Worm (Caenorhabditis elegans) whole organism, L1 larva: Measurements from ENCODE around the gene cysl-3.

Source experiments
- alr-1 ChIP-seq: fragments of 200-800 bp; sonication (Bioruptor generic); optimal IDR thresholded peaks from 2 replicates; lab custom pipeline; 2018; ENCODE audit warnings: borderline replicate concordance, mild to moderate bottlenecking, missing genetic modification characterization, missing compliant biosample characterization
- egl-13 ChIP-seq: sonication (generic microtip); optimal IDR thresholded peaks from 2 replicates; lab custom pipeline; 2016; ENCODE audit warnings: missing genotype, missing genetic modification reagents, missing genetic modification characterization, missing compliant biosample characterization
- lin-35 ChIP-seq, 2 experiments: fragments of 150-350 bp; optimal IDR thresholded peaks; 2 replicates each; lab custom pipeline; 2014; ENCODE audit warnings: missing biosample characterization in 2 of 2, missing genetic modification characterization in 2 of 2, missing genetic modification reagents in 2 of 2
- mdl-1 ChIP-seq, 2 experiments: fragments of 150-350 bp; optimal IDR thresholded peaks; 2 replicates each; lab custom pipeline; 2014 to 2017; ENCODE audit warnings: missing biosample characterization in 2 of 2, missing genetic modification characterization in 2 of 2, inconsistent platforms in 1 of 2
- nhr-12 ChIP-seq: sonication (generic microtip); optimal IDR thresholded peaks from 2 replicates; lab custom pipeline; 2017; ENCODE audit warnings: missing biosample characterization, missing genetic modification characterization
- sptf-1 ChIP-seq: fragments of 150-350 bp; optimal IDR thresholded peaks from 2 replicates; lab custom pipeline; 2014; ENCODE audit warnings: missing biosample characterization, missing genetic modification characterization
- zip-4 ChIP-seq: fragments of 200-800 bp; sonication (Bioruptor generic); optimal IDR thresholded peaks from 2 replicates; lab custom pipeline; 2018; ENCODE audit warnings: mild to moderate bottlenecking, missing genetic modification characterization, moderate library complexity, missing compliant biosample characterization

DNA sequence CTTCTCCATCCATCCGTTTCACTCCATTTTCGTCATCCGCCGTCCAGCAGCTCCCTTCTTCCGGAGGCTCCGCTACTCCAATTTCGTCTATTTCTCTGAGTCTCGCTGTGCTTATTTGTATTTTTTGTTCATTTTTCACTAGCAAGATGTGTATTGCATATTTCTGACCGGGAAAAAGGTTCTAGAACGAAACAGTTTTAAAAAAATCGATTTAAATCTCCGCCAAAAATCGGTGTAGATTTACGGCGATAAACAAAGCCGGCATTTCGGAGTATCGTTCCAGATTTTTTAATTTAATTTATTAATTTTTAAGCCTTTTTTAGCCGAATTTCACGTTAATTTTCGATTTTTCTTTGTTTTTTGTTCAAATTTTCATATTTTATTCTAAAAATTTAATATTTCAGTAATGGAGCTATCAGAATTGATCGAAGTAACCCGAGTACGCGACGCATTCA lies 32.7 kb downstream of the cysl-3 start, which contains the start of gene mtm-9:
- TF ChIP-seq nhr-12 (tag; lab: Kevin White, UChicago) (no peak), sptf-1 (tag; lab: Kevin White, UChicago) (no peak), lin-35 (GFP tag; optimal IDR thresholded peaks at IDR 0.05; lab: Kevin White, UChicago) (peak; percentile 94 to 98), zip-4 (no peak), egl-13 (no peak), alr-1 (tag; lab: Kevin White, UChicago) (no peak), mdl-1 (tag; optimal IDR thresholded peaks at IDR 0.05; lab: Kevin White, UChicago) (no peak)
